Worm (Caenorhabditis elegans) whole organism, late embryonic: ENCODE results near the gene F59E11.6.

Experiments used
- C08G9.2 ChIP-seq: sonication (generic microtip); optimal IDR thresholded peaks from 2 replicates; lab custom pipeline; 2016; ENCODE audit warnings: mild to moderate bottlenecking, missing genetic modification characterization, moderate library complexity, missing compliant biosample characterization
- F13H6.1 ChIP-seq: sonication (generic microtip); optimal IDR thresholded peaks from 2 replicates; lab custom pipeline; 2016; ENCODE audit warnings: missing genetic modification characterization, missing compliant biosample characterization
- Y22D7AL.16 ChIP-seq: sonication (generic microtip); optimal IDR thresholded peaks from 2 replicates; lab custom pipeline; 2016; ENCODE audit warnings: missing genetic modification characterization, missing compliant biosample characterization
- ama-1 ChIP-seq: fragments of 150-350 bp; optimal IDR thresholded peaks from 2 replicates; lab custom pipeline; 2014
- ceh-14 ChIP-seq: sonication (generic microtip); optimal IDR thresholded peaks from 2 replicates; lab custom pipeline; 2016; ENCODE audit warnings: missing genotype, missing genetic modification characterization, missing compliant biosample characterization
- ceh-18 ChIP-seq: sonication (generic microtip); optimal IDR thresholded peaks from 2 replicates; lab custom pipeline; 2016; ENCODE audit warnings: missing genetic modification characterization, missing compliant biosample characterization
- ceh-19 ChIP-seq: fragments of 200-800 bp; sonication (Bioruptor generic); optimal IDR thresholded peaks from 2 replicates; lab custom pipeline; 2018; ENCODE audit warnings: mild to moderate bottlenecking, missing genetic modification characterization, missing compliant biosample characterization
- ceh-2 ChIP-seq: sonication (generic microtip); optimal IDR thresholded peaks from 2 replicates; lab custom pipeline; 2016; ENCODE audit warnings: missing genotype, missing genetic modification characterization, missing compliant biosample characterization
- ceh-22 ChIP-seq: sonication (generic microtip); optimal IDR thresholded peaks from 2 replicates; lab custom pipeline; 2017; ENCODE audit warnings: missing biosample characterization, missing genetic modification characterization
- ceh-24 ChIP-seq: sonication (generic microtip); optimal IDR thresholded peaks from 2 replicates; lab custom pipeline; 2016; ENCODE audit warnings: mild to moderate bottlenecking, missing genetic modification characterization, missing compliant biosample characterization
- ceh-31 ChIP-seq: sonication (generic microtip); optimal IDR thresholded peaks from 2 replicates; lab custom pipeline; 2016; ENCODE audit warnings: missing genetic modification characterization, missing compliant biosample characterization
- ceh-34 ChIP-seq: sonication (generic microtip); optimal IDR thresholded peaks from 2 replicates; lab custom pipeline; 2016; ENCODE audit warnings: mild to moderate bottlenecking, missing genetic modification characterization, missing compliant biosample characterization
- ceh-48 ChIP-seq: sonication (generic microtip); optimal IDR thresholded peaks from 2 replicates; lab custom pipeline; 2016; ENCODE audit warnings: missing genetic modification characterization, inconsistent platforms, missing compliant biosample characterization
- elt-2 ChIP-seq: sonication (generic microtip); optimal IDR thresholded peaks from 2 replicates; lab custom pipeline; 2016; ENCODE audit warnings: missing genetic modification reagents, missing genetic modification characterization, missing compliant biosample characterization
- elt-4 ChIP-seq: sonication (generic microtip); optimal IDR thresholded peaks from 2 replicates; lab custom pipeline; 2016; ENCODE audit warnings: missing genetic modification characterization, missing compliant biosample characterization
- eyg-1 ChIP-seq: sonication (generic microtip); optimal IDR thresholded peaks from 2 replicates; lab custom pipeline; 2016; ENCODE audit warnings: missing genotype, missing genetic modification characterization, missing compliant biosample characterization
- fax-1 ChIP-seq: sonication (generic microtip); optimal IDR thresholded peaks from 2 replicates; lab custom pipeline; 2016; ENCODE audit warnings: missing genotype, missing genetic modification characterization, missing compliant biosample characterization
- fkh-10 ChIP-seq: fragments of 150-350 bp; optimal IDR thresholded peaks from 2 replicates; lab custom pipeline; 2014; ENCODE audit warnings: missing biosample characterization, missing genetic modification reagents, missing genetic modification characterization
- gmeb-2 ChIP-seq: sonication (generic microtip); optimal IDR thresholded peaks from 2 replicates; lab custom pipeline; 2016; ENCODE audit warnings: missing genetic modification characterization, inconsistent platforms, missing compliant biosample characterization
- hlh-13 ChIP-seq: fragments of 200-800 bp; sonication (Bioruptor generic); optimal IDR thresholded peaks from 2 replicates; lab custom pipeline; 2018; ENCODE audit warnings: mild to moderate bottlenecking, missing genetic modification characterization, missing compliant biosample characterization
- hlh-30 ChIP-seq: sonication (generic microtip); optimal IDR thresholded peaks from 2 replicates; lab custom pipeline; 2017; ENCODE audit warnings: antibody characterized with exemption, missing genetic modification characterization, missing compliant biosample characterization; ENCODE audit not compliant: insufficient read depth
- hlh-6 ChIP-seq: sonication (generic microtip); optimal IDR thresholded peaks from 2 replicates; lab custom pipeline; 2016; ENCODE audit warnings: missing genotype, missing genetic modification characterization, missing compliant biosample characterization
- madf-2 ChIP-seq: sonication (generic microtip); optimal IDR thresholded peaks from 2 replicates; lab custom pipeline; 2017; ENCODE audit warnings: missing genetic modification characterization, missing compliant biosample characterization
- mec-3 ChIP-seq: sonication (generic microtip); optimal IDR thresholded peaks from 2 replicates; lab custom pipeline; 2016; ENCODE audit warnings: borderline replicate concordance, missing genetic modification characterization, missing compliant biosample characterization
- nhr-232 ChIP-seq: sonication (generic microtip); optimal IDR thresholded peaks from 2 replicates; lab custom pipeline; 2016; ENCODE audit warnings: missing genetic modification characterization, missing compliant biosample characterization
- odd-2 ChIP-seq: sonication (generic microtip); optimal IDR thresholded peaks from 2 replicates; lab custom pipeline; 2017; ENCODE audit warnings: antibody characterized with exemption, mild to moderate bottlenecking, missing genetic modification characterization, missing compliant biosample characterization
- pax-1 ChIP-seq: fragments of 150-350 bp; optimal IDR thresholded peaks from 2 replicates; lab custom pipeline; 2014; ENCODE audit warnings: missing biosample characterization, missing genetic modification characterization
- pha-2 ChIP-seq: sonication (generic microtip); optimal IDR thresholded peaks from 2 replicates; lab custom pipeline; 2017; ENCODE audit warnings: mild to moderate bottlenecking, missing genetic modification characterization, missing compliant biosample characterization
- pqm-1 ChIP-seq: sonication (generic microtip); optimal IDR thresholded peaks from 2 replicates; lab custom pipeline; 2016; ENCODE audit warnings: missing genetic modification characterization, missing compliant biosample characterization
- sox-2 ChIP-seq: fragments of 200-800 bp; sonication (Bioruptor generic); IDR thresholded peaks from 2 replicates; pipeline ENCODE4 v1.3.6; 2022; ENCODE audit warnings: missing genetic modification reagents, missing genetic modification characterization, missing compliant biosample characterization
- sox-4 ChIP-seq: sonication (generic microtip); optimal IDR thresholded peaks from 2 replicates; lab custom pipeline; 2017; ENCODE audit warnings: mild to moderate bottlenecking, missing genetic modification characterization, inconsistent platforms, missing compliant biosample characterization
- syd-9 ChIP-seq: sonication (generic microtip); optimal IDR thresholded peaks from 2 replicates; lab custom pipeline; 2016; ENCODE audit warnings: mild to moderate bottlenecking, missing genetic modification characterization, moderate library complexity, missing compliant biosample characterization
- tbx-2 ChIP-seq: sonication (generic microtip); optimal IDR thresholded peaks from 2 replicates; lab custom pipeline; 2016; ENCODE audit warnings: missing genetic modification characterization, missing compliant biosample characterization
- ttx-3 ChIP-seq: sonication (generic microtip); optimal IDR thresholded peaks from 2 replicates; lab custom pipeline; 2016; ENCODE audit warnings: missing genetic modification reagents, missing genetic modification characterization, missing compliant biosample characterization
- unc-3 ChIP-seq, 2 experiments: fragments of 200-800 bp in 1 of 2; sonication (Bioruptor generic) in 1 of 2; sonication (generic microtip) in 1 of 2; conservative IDR thresholded peaks in 1 of 2; optimal IDR thresholded peaks in 1 of 2; 2 replicates each; pipeline versions ENCODE4 v1.3.6 to Lab custom; 2016 to 2022; ENCODE audit warnings: missing compliant biosample characterization in 2 of 2, missing genetic modification characterization in 2 of 2, missing genetic modification reagents in 1 of 2
- unc-55 ChIP-seq: sonication (generic microtip); optimal IDR thresholded peaks from 2 replicates; lab custom pipeline; 2017; ENCODE audit warnings: missing biosample characterization, missing genetic modification reagents, missing genetic modification characterization
- unc-86 ChIP-seq: sonication (generic microtip); optimal IDR thresholded peaks from 2 replicates; lab custom pipeline; 2016; ENCODE audit warnings: missing genetic modification characterization, missing compliant biosample characterization
- ztf-16 ChIP-seq: sonication (generic microtip); optimal IDR thresholded peaks from 2 replicates; lab custom pipeline; 2017; ENCODE audit warnings: missing genetic modification characterization, missing compliant biosample characterization

F59E11.6 gene

ce11 chrV:8994272-8994671, 2.7 kb downstream of the F59E11.6 start:
- no peak for TF ChIP-seq C08G9.2 (tag; lab: Kevin White, UChicago)
- no peak for TF ChIP-seq ceh-22
- no peak for TF ChIP-seq fkh-10 (GFP tag; lab: Kevin White, UChicago)
- TF ChIP-seq hlh-30 (tag; lab: Kevin White, UChicago) = no peak
- TF ChIP-seq ceh-31 (tag; lab: Kevin White, UChicago) = no peak
- TF ChIP-seq ceh-48 (tag; lab: Kevin White, UChicago) = no peak
- no peak for TF ChIP-seq syd-9
- no peak for TF ChIP-seq tbx-2 (tag; lab: Kevin White, UChicago)
- no peak for TF ChIP-seq ceh-34
- no peak for TF ChIP-seq ttx-3 (tag; lab: Kevin White, UChicago)
- TF ChIP-seq eyg-1 = no peak
- no peak for TF ChIP-seq sox-4 (tag; lab: Kevin White, UChicago)
- TF ChIP-seq, all 69 proteins: peak for 0

- TF ChIP-seq ceh-34 (no peak), pha-2 (no peak), ama-1 (lab: Kevin White, UChicago) (no peak), ceh-2 (no peak), ceh-31 (tag; lab: Kevin White, UChicago) (no peak), elt-2 (tag; lab: Kevin White, UChicago) (no peak), unc-55 (GFP tag; lab: Kevin White, UChicago) (no peak), hlh-30 (tag; lab: Kevin White, UChicago) (no peak), fkh-10 (GFP tag; lab: Kevin White, UChicago) (no peak), elt-4 (tag; lab: Kevin White, UChicago) (no peak), ceh-22 (no peak), tbx-2 (tag; lab: Kevin White, UChicago) (no peak), hlh-6 (tag; lab: Kevin White, UChicago) (no peak), nhr-232 (tag; lab: Kevin White, UChicago) (no peak)
- TF ChIP-seq, all 69 proteins: peak for 0
Measured at ce11 chrV:8994801-8995200, 3.2 kb downstream of the F59E11.6 start, which contains the start of gene F59E11.5. Gene F59E11.5 (plus strand): TSS chrV:8995101.

- no peak for TF ChIP-seq fax-1 (tag; lab: Kevin White, UChicago)
- no peak for TF ChIP-seq pqm-1
- no peak for TF ChIP-seq ceh-18 (tag; lab: Kevin White, UChicago)
- TF ChIP-seq unc-86 (tag; lab: Kevin White, UChicago) = no peak
- TF ChIP-seq ceh-24 (tag; lab: Kevin White, UChicago) = no peak
- no peak for TF ChIP-seq C08G9.2 (tag; lab: Kevin White, UChicago)
- TF ChIP-seq, all 69 proteins: peak for 0
Measured at ce11 chrV:9001175-9001574, 9.6 kb downstream of the F59E11.6 start, which contains the start of gene F59E11.2. Gene F59E11.2 (plus strand): TSS chrV:9001475.

ce11 chrV:9003291-9003690, 11.7 kb downstream of the F59E11.6 start, which contains the start of gene srx-1:
Gene srx-1 (plus strand): TSS chrV:9003672.
- no peak for TF ChIP-seq nhr-232 (tag; lab: Kevin White, UChicago)
- TF ChIP-seq ceh-34 = no peak
- TF ChIP-seq syd-9 = no peak
- TF ChIP-seq odd-2 = no peak
- no peak for TF ChIP-seq ztf-16 (tag; lab: Kevin White, UChicago)
- TF ChIP-seq ceh-24 (tag; lab: Kevin White, UChicago) = no peak
- TF ChIP-seq mec-3 (tag; lab: Kevin White, UChicago) = no peak
- TF ChIP-seq hlh-30 (tag; lab: Kevin White, UChicago) = no peak
- TF ChIP-seq fkh-10 (GFP tag; lab: Kevin White, UChicago) = no peak
- no peak for TF ChIP-seq unc-3 (GFP tag; conservative IDR thresholded peaks at IDR 0.05; lab: Robert Waterston, UW)
- no peak for TF ChIP-seq unc-3 (tag; optimal IDR thresholded peaks at IDR 0.05; lab: Kevin White, UChicago)
- no peak for TF ChIP-seq hlh-13 (GFP tag; lab: Kevin White, UChicago)
- no peak for TF ChIP-seq madf-2 (tag; lab: Kevin White, UChicago)
- no peak for TF ChIP-seq pax-1 (tag; lab: Kevin White, UChicago)
- no peak for TF ChIP-seq sox-4 (tag; lab: Kevin White, UChicago)
- TF ChIP-seq, all 69 proteins: peak for 0

ce11 chrV:9005243-9005642, 13.7 kb downstream of the F59E11.6 start, which contains the start of gene srx-3:
Gene srx-3 (plus strand): TSS chrV:9005543.
- TF ChIP-seq eyg-1 = no peak
- no peak for TF ChIP-seq hlh-13 (GFP tag; lab: Kevin White, UChicago)
- no peak for TF ChIP-seq sox-2 (GFP tag; lab: Robert Waterston, UW)
- no peak for TF ChIP-seq ceh-19 (GFP tag; lab: Kevin White, UChicago)
- TF ChIP-seq F13H6.1 (tag; lab: Kevin White, UChicago) = no peak
- TF ChIP-seq elt-4 (tag; lab: Kevin White, UChicago) = no peak
- no peak for TF ChIP-seq gmeb-2
- TF ChIP-seq elt-2 (tag; lab: Kevin White, UChicago) = no peak
- TF ChIP-seq ttx-3 (tag; lab: Kevin White, UChicago) = no peak
- no peak for TF ChIP-seq ceh-14
- TF ChIP-seq mec-3 (tag; lab: Kevin White, UChicago) = no peak
- TF ChIP-seq Y22D7AL.16 (tag; lab: Kevin White, UChicago) = no peak
- no peak for TF ChIP-seq ceh-48 (tag; lab: Kevin White, UChicago)
